Fruit fly (Drosophila melanogaster): Measurements from ENCODE around the gene CG13807.

CG13807 gene

dm6 chr3L:2257412-2257862 lies 5.3 kb upstream of the CG13807 start, which contains the start of the genes CG1275 and Elp5 (continued):
- TF ChIP-seq CG12769 (tag; optimal IDR thresholded peaks at IDR 0.05): peak; percentile 98
- peak; percentile 49 for TF ChIP-seq kah (GFP tag; optimal IDR thresholded peaks at IDR 0.05)
- peak; percentile 99 for TF ChIP-seq peb (GFP tag; IDR thresholded peaks at IDR 0.05)
- TF ChIP-seq Mrtf (GFP tag; IDR thresholded peaks at IDR 0.05): peak; percentile 100
- TF ChIP-seq Xbp1 (GFP tag; optimal IDR thresholded peaks at IDR 0.05): peak; percentile 99
- TF ChIP-seq CG31365 (tag; optimal IDR thresholded peaks at IDR 0.05): peak; percentile 76
- TF ChIP-seq Nf-YA (GFP tag; IDR thresholded peaks at IDR 0.05): peak; percentile 99
- peak; percentile 97 for TF ChIP-seq maf-S (GFP tag; optimal IDR thresholded peaks at IDR 0.05)
- peak; percentile 90 for TF ChIP-seq trem (tag; optimal IDR thresholded peaks at IDR 0.05)
- TF ChIP-seq Six4 (GFP tag; optimal IDR thresholded peaks at IDR 0.05): peak; percentile 95
- peak; percentile 99 for TF ChIP-seq Sox102F (GFP tag; optimal IDR thresholded peaks at IDR 0.05)
- TF ChIP-seq dimm (GFP tag; IDR thresholded peaks at IDR 0.05): peak; percentile 99
- peak in 1 of 3 experiments; percentile 81 for TF ChIP-seq Stat92E (GFP tag; optimal IDR thresholded peaks at IDR 0.05)
- TF ChIP-seq sisA (GFP tag; IDR thresholded peaks at IDR 0.05): peak; percentile 99
- peak; percentile 95 for TF ChIP-seq her (GFP tag; optimal IDR thresholded peaks at IDR 0.05)
- peak; percentile 88 for TF ChIP-seq sqz (GFP tag; optimal IDR thresholded peaks at IDR 0.05)
- TF ChIP-seq unc-4 (GFP tag; IDR thresholded peaks at IDR 0.05; ENCODE audit: partially characterized antibody): no peak
- TF ChIP-seq Hsf (GFP tag; optimal IDR thresholded peaks at IDR 0.05): peak; percentile 99
- TF ChIP-seq Hr78 (GFP tag; optimal IDR thresholded peaks at IDR 0.05): peak in 1 of 2 experiments; percentile 89
- TF ChIP-seq tap (tag; optimal IDR thresholded peaks at IDR 0.05): peak; percentile 99
- peak; percentile 96 for TF ChIP-seq CG10462 (GFP tag; optimal IDR thresholded peaks at IDR 0.05)
- peak; percentile 99 for TF ChIP-seq CG6175 (GFP tag; IDR thresholded peaks at IDR 0.05)
- peak; percentile 83 for TF ChIP-seq CG3995 (GFP tag; optimal IDR thresholded peaks at IDR 0.05)
- peak; percentile 98 for TF ChIP-seq bcd (GFP tag; optimal IDR thresholded peaks at IDR 0.05)
- TF ChIP-seq CG2116 (GFP tag; optimal IDR thresholded peaks at IDR 0.05): peak; percentile 85
- peak; percentile 98 for TF ChIP-seq chn (GFP tag; optimal IDR thresholded peaks at IDR 0.05)
- TF ChIP-seq CG3726 (GFP tag; IDR thresholded peaks at IDR 0.05): peak; percentile 99
- TF ChIP-seq CG34422 (GFP tag; IDR thresholded peaks at IDR 0.05): peak; percentile 100
- peak; percentile 99 for TF ChIP-seq CG11093 (GFP tag; IDR thresholded peaks at IDR 0.05)
- peak; percentile 84 for TF ChIP-seq Elba2 (GFP tag; optimal IDR thresholded peaks at IDR 0.05)
- TF ChIP-seq Trl (optimal IDR thresholded peaks at IDR 0.05): peak in 1 of 2 experiments; percentile 6
- TF ChIP-seq Trl (GFP tag; optimal IDR thresholded peaks at IDR 0.05): peak; percentile 96
- peak; percentile 98 for TF ChIP-seq CG12391 (tag; optimal IDR thresholded peaks at IDR 0.05)
- TF ChIP-seq CG9797 (GFP tag; optimal IDR thresholded peaks at IDR 0.05): peak; percentile 57
- TF ChIP-seq Med (GFP tag): peak; percentile 100
- TF ChIP-seq Dref (GFP tag; IDR thresholded peaks at IDR 0.05): peak; percentile 58
- peak; percentile 100 for TF ChIP-seq CG32772 (GFP tag; IDR thresholded peaks at IDR 0.05)
- peak; percentile 97 for TF ChIP-seq CG12219 (GFP tag; optimal IDR thresholded peaks at IDR 0.05)
- TF ChIP-seq bab2 (GFP tag; optimal IDR thresholded peaks at IDR 0.05): peak; percentile 98
- TF ChIP-seq h (optimal IDR thresholded peaks at IDR 0.05): no peak
- peak in 1 of 2 experiments; percentile 95 for TF ChIP-seq Eip74EF (GFP tag; optimal IDR thresholded peaks at IDR 0.05)
- TF ChIP-seq seq (GFP tag; IDR thresholded peaks at IDR 0.05): peak; percentile 99
- peak; percentile 100 for TF ChIP-seq CG14441 (GFP tag; IDR thresholded peaks at IDR 0.05)
- TF ChIP-seq Ets65A (GFP tag): peak; percentile 100
- peak; percentile 74 for TF ChIP-seq gfzf (GFP tag; optimal IDR thresholded peaks at IDR 0.05)
- peak; percentile 98 for TF ChIP-seq Oaz (GFP tag; IDR thresholded peaks at IDR 0.05)
- peak; percentile 98 for TF ChIP-seq Chrac-16 (GFP tag; optimal IDR thresholded peaks at IDR 0.05)
- peak; percentile 97 for TF ChIP-seq Gsc (GFP tag; IDR thresholded peaks at IDR 0.05)
- TF ChIP-seq jumu (GFP tag; optimal IDR thresholded peaks at IDR 0.05): peak; percentile 94
- TF ChIP-seq CG6813 (GFP tag; optimal IDR thresholded peaks at IDR 0.05): peak; percentile 84
- peak; percentile 97 for TF ChIP-seq CkIIα-i1 (GFP tag; IDR thresholded peaks at IDR 0.05)
- peak; percentile 93 for TF ChIP-seq E2f2 (GFP tag; IDR thresholded peaks at IDR 0.05)

Measured in whole organism, embryonic.